Fruit fly (Drosophila melanogaster): ENCODE results near the gene CG6959.

- no peak for TF ChIP-seq Mnt (GFP tag; optimal IDR thresholded peaks at IDR 0.05)
- TF ChIP-seq toe (GFP tag; optimal IDR thresholded peaks at IDR 0.05): no peak
- no peak for TF ChIP-seq Clk (GFP tag; optimal IDR thresholded peaks at IDR 0.05)
- no peak for TF ChIP-seq CG1620 (GFP tag; optimal IDR thresholded peaks at IDR 0.05)
- no peak for TF ChIP-seq Hr96 (GFP tag; optimal IDR thresholded peaks at IDR 0.05)
Observed at dm6 chr3R:11809620-11810019, 59.6 kb downstream of the CG6959 start.
